Worm (Caenorhabditis elegans) whole organism, midembryonic: Measurements from ENCODE around the gene pqn-91.

Experiments used
- T22C8.4 ChIP-seq: fragments of 200-800 bp; sonication (Bioruptor generic); IDR thresholded peaks from 2 replicates; pipeline ENCODE4 v1.3.6; 2022; ENCODE audit warnings: missing genetic modification characterization, missing compliant biosample characterization
- cog-1 ChIP-seq: sonication (generic microtip); optimal IDR thresholded peaks from 2 replicates; lab custom pipeline; 2016; ENCODE audit warnings: missing genetic modification characterization, missing compliant biosample characterization
- flt-1 ChIP-seq: fragments of 200-800 bp; sonication (Bioruptor generic); IDR thresholded peaks from 2 replicates; pipeline ENCODE4 v1.3.6; 2022; ENCODE audit warnings: missing genetic modification characterization, missing compliant biosample characterization
- klf-2 ChIP-seq: fragments of 200-800 bp; sonication (Bioruptor generic); conservative IDR thresholded peaks from 2 replicates; pipeline ENCODE4 v1.3.6; 2022; ENCODE audit warnings: missing genetic modification reagents, missing genetic modification characterization, missing compliant biosample characterization
- med-1 ChIP-seq: sonication (generic microtip); optimal IDR thresholded peaks from 2 replicates; lab custom pipeline; 2017; ENCODE audit warnings: missing genetic modification characterization, mild to moderate bottlenecking, missing compliant biosample characterization, antibody characterized with exemption, missing genetic modification reagents; ENCODE audit not compliant: insufficient read depth
- ref-1 ChIP-seq: fragments of 200-800 bp; sonication (Bioruptor generic); conservative IDR thresholded peaks from 2 replicates; pipeline ENCODE4 v1.3.6; 2022; ENCODE audit warnings: missing genetic modification reagents, missing genetic modification characterization, missing compliant biosample characterization
- tab-1 ChIP-seq: fragments of 200-800 bp; sonication (Bioruptor generic); IDR thresholded peaks from 2 replicates; pipeline ENCODE4 v1.3.6; 2022; ENCODE audit warnings: missing genetic modification characterization, missing compliant biosample characterization
- ztf-23 ChIP-seq: fragments of 200-800 bp; sonication (Bioruptor generic); IDR thresholded peaks from 2 replicates; pipeline ENCODE4 v1.3.6; 2022; ENCODE audit warnings: missing genetic modification reagents, missing genetic modification characterization, missing compliant biosample characterization
- ztf-29 ChIP-seq: fragments of 200-800 bp; sonication (Bioruptor generic); IDR thresholded peaks from 2 replicates; pipeline ENCODE4 v1.3.6; 2022; ENCODE audit warnings: missing genetic modification reagents, missing genetic modification characterization, missing compliant biosample characterization

pqn-91 gene

DNA sequence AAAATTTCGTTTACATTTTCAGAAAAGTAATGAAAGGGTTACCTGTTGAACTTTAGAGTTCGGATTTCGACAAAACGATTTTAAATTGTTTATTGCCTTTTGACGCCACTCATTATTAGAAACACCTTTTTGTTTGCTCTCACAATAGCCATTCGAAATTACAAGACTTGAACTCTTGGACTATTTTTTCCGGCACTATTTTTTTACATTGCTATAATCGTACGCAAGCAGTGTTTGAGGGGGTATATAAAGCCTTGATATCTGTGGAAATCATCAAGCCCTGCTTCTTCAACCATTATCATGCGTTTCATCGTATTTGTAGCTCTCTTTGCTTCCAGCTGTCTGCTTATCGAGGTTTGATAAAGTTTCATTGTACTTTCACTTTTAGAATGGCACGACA lies at the start of gene pqn-91:
pqn-91 (plus strand) TSS at position 301 of the 400 bp plus-strand sequence.
- no peak for TF ChIP-seq ztf-29 (GFP tag; lab: Robert Waterston, UW)
- no peak for TF ChIP-seq ztf-23 (GFP tag; lab: Robert Waterston, UW)
- no peak for TF ChIP-seq klf-2 (GFP tag; lab: Robert Waterston, UW)
- TF ChIP-seq flt-1 (GFP tag; lab: Robert Waterston, UW), result no peak
- TF ChIP-seq ref-1, result no peak
- TF ChIP-seq cog-1 (tag; lab: Kevin White, UChicago), result no peak
- no peak for TF ChIP-seq tab-1 (GFP tag; lab: Robert Waterston, UW)

DNA sequence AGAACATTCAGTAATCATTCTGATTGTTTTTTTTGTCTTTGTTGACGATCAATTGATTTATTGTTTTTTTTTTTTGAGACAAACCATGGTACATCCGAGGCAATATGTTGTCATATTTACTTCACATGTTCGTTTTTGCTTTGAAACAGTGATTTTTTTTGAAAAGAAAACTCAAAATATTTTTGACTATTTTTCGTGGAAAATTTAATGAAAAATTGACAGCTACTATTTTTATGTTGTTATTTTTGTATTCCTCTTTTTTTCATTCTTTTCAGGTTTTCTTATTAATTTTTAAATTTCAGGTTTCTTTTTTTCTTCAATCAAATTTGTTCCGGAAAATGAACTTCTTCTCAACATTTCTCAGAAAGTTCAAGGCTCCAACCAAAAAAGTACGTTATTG lies 46.1 kb upstream of the pqn-91 start, which contains the start of gene Y73F8A.36:
Y73F8A.36 (plus strand) TSS at position 301 of the 400 bp plus-strand sequence.
- TF ChIP-seq ref-1 (no peak), klf-2 (GFP tag; lab: Robert Waterston, UW) (no peak), ztf-29 (GFP tag; lab: Robert Waterston, UW) (no peak), med-1 (no peak), ztf-23 (GFP tag; lab: Robert Waterston, UW) (no peak), flt-1 (GFP tag; lab: Robert Waterston, UW) (no peak), cog-1 (tag; lab: Kevin White, UChicago) (no peak), tab-1 (GFP tag; lab: Robert Waterston, UW) (no peak), T22C8.4 (GFP tag; lab: Robert Waterston, UW) (no peak)

- TF ChIP-seq klf-2 (GFP tag; lab: Robert Waterston, UW), result no peak
- TF ChIP-seq med-1, result no peak
- TF ChIP-seq ztf-29 (GFP tag; lab: Robert Waterston, UW), result no peak
- TF ChIP-seq flt-1 (GFP tag; lab: Robert Waterston, UW), result no peak
- no peak for TF ChIP-seq T22C8.4 (GFP tag; lab: Robert Waterston, UW)
- no peak for TF ChIP-seq ref-1
- no peak for TF ChIP-seq ztf-23 (GFP tag; lab: Robert Waterston, UW)
- TF ChIP-seq tab-1 (GFP tag; lab: Robert Waterston, UW), result no peak
- TF ChIP-seq cog-1 (tag; lab: Kevin White, UChicago), result no peak
Observed at ce11 chrIV:15251075-15251474, 40.6 kb upstream of the pqn-91 start.

- no peak for TF ChIP-seq ref-1
- TF ChIP-seq ztf-29 (GFP tag; lab: Robert Waterston, UW), result no peak
- no peak for TF ChIP-seq med-1
- TF ChIP-seq ztf-23 (GFP tag; lab: Robert Waterston, UW), result no peak
- TF ChIP-seq tab-1 (GFP tag; lab: Robert Waterston, UW), result no peak
- TF ChIP-seq T22C8.4 (GFP tag; lab: Robert Waterston, UW), result no peak
- TF ChIP-seq flt-1 (GFP tag; lab: Robert Waterston, UW), result no peak
- no peak for TF ChIP-seq klf-2 (GFP tag; lab: Robert Waterston, UW)
- TF ChIP-seq cog-1 (tag; lab: Kevin White, UChicago), result no peak
Observed at ce11 chrIV:15252157-15252556, 39.5 kb upstream of the pqn-91 start, which contains the start of gene srj-42. Gene srj-42, minus strand, starts transcription at chrIV:15252257.

- TF ChIP-seq med-1 (no peak), ztf-23 (GFP tag; lab: Robert Waterston, UW) (no peak), cog-1 (tag; lab: Kevin White, UChicago) (no peak), ztf-29 (GFP tag; lab: Robert Waterston, UW) (no peak), klf-2 (GFP tag; lab: Robert Waterston, UW) (no peak), T22C8.4 (GFP tag; lab: Robert Waterston, UW) (no peak), flt-1 (GFP tag; lab: Robert Waterston, UW) (no peak), tab-1 (GFP tag; lab: Robert Waterston, UW) (no peak), ref-1 (no peak)
Observed at ce11 chrIV:15259548-15259947, 32.2 kb upstream of the pqn-91 start, which contains the start of gene Y73F8A.5. Gene Y73F8A.5, plus strand, starts transcription at chrIV:15259868.

ce11 chrIV:15274063-15274462 lies 17.6 kb upstream of the pqn-91 start:
- TF ChIP-seq flt-1 (GFP tag; lab: Robert Waterston, UW) (no peak), tab-1 (GFP tag; lab: Robert Waterston, UW) (no peak), T22C8.4 (GFP tag; lab: Robert Waterston, UW) (no peak), med-1 (no peak), ztf-23 (GFP tag; lab: Robert Waterston, UW) (no peak), klf-2 (GFP tag; lab: Robert Waterston, UW) (no peak), ztf-29 (GFP tag; lab: Robert Waterston, UW) (no peak), ref-1 (no peak), cog-1 (tag; lab: Kevin White, UChicago) (no peak)

- TF ChIP-seq tab-1 (GFP tag; lab: Robert Waterston, UW), result no peak
- TF ChIP-seq cog-1 (tag; lab: Kevin White, UChicago), result no peak
- TF ChIP-seq ztf-23 (GFP tag; lab: Robert Waterston, UW), result no peak
- no peak for TF ChIP-seq flt-1 (GFP tag; lab: Robert Waterston, UW)
- TF ChIP-seq T22C8.4 (GFP tag; lab: Robert Waterston, UW), result no peak
Observed at ce11 chrIV:15275363-15275854, 16.3 kb upstream of the pqn-91 start, which contains the start of gene ccg-1. Gene ccg-1, minus strand, starts transcription at chrIV:15275804.

DNA sequence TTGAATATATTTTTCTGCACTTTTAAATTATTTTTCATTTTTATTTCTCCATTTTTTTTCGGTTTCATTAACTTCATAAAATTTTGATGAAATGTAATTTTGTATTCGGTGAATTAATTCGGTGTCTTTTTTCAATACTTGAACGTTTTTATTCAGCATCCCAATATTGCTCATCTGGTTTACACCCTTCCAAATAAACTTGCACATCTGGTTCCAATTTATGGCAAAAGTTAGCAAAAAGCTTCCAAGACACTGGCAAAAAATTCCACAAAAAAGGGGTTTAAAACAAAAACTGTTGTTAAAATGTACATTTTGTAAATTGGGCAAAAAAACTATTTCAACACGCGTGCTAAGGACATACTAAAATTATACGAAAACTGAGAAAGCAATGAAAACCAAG lies 11.5 kb upstream of the pqn-91 start:
- TF ChIP-seq ref-1 (no peak), T22C8.4 (GFP tag; lab: Robert Waterston, UW) (no peak), ztf-23 (GFP tag; lab: Robert Waterston, UW) (no peak), klf-2 (GFP tag; lab: Robert Waterston, UW) (no peak), tab-1 (GFP tag; lab: Robert Waterston, UW) (no peak), med-1 (no peak), flt-1 (GFP tag; lab: Robert Waterston, UW) (no peak), cog-1 (tag; lab: Kevin White, UChicago) (no peak), ztf-29 (GFP tag; lab: Robert Waterston, UW) (no peak)

- TF ChIP-seq flt-1 (GFP tag; lab: Robert Waterston, UW) (no peak), T22C8.4 (GFP tag; lab: Robert Waterston, UW) (no peak), ref-1 (no peak), med-1 (no peak), ztf-23 (GFP tag; lab: Robert Waterston, UW) (no peak), cog-1 (tag; lab: Kevin White, UChicago) (no peak), klf-2 (GFP tag; lab: Robert Waterston, UW) (no peak), tab-1 (GFP tag; lab: Robert Waterston, UW) (no peak), ztf-29 (GFP tag; lab: Robert Waterston, UW) (no peak)
Observed at ce11 chrIV:15283617-15284016, 8.1 kb upstream of the pqn-91 start.
